Worm (Caenorhabditis elegans) whole organism, early embryonic: Measurements from ENCODE around the gene col-108.

Experiments used
- ama-1 ChIP-seq: fragments of 150-350 bp; optimal IDR thresholded peaks from 2 replicates; lab custom pipeline; 2014
- ceh-13 ChIP-seq: fragments of 200-800 bp; sonication (Bioruptor generic); optimal IDR thresholded peaks from 2 replicates; lab custom pipeline; 2018; ENCODE audit warnings: mild to moderate bottlenecking, missing genetic modification characterization, missing compliant biosample characterization
- flt-1 ChIP-seq: fragments of 200-800 bp; sonication (Bioruptor generic); IDR thresholded peaks from 2 replicates; pipeline ENCODE4 v1.3.6; 2022; ENCODE audit warnings: missing genetic modification characterization, missing compliant biosample characterization

DNA sequence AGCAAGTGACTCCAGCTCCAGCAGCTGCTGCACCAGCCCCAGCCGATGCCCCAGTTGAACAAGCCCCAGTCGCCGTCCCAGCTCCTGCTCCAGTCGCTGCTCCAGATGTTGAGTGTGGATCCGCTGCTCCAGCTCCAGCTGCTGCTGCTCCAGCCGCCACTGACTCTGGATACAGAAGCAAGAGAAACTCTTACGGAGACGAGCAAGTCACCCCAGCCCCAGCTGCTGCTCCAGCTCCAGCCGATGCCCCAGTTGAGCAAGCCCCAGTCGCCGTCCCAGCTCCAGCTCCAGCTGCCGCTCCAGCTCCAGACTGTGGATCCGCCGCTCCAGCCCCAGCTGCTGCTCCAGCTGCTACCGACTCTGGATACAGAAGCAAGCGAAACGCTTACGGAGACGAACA lies 46.8 kb upstream of the col-108 start:
- no peak for TF ChIP-seq ceh-13
- TF ChIP-seq ama-1 (lab: Kevin White, UChicago): no peak
- peak; percentile 43; the same call in 1 of the 2 replicates for TF ChIP-seq flt-1 (GFP tag; lab: Robert Waterston, UW)
